Worm (Caenorhabditis elegans) whole organism, L4 larva: ENCODE data around the gene cts-1.

Experiments
- D1046.2 ChIP-seq: fragments of 200-800 bp; sonication (Bioruptor generic); IDR thresholded peaks from 2 replicates; pipeline ENCODE4 v1.3.6; 2022; ENCODE audit warnings: missing genetic modification characterization, missing compliant biosample characterization
- F37D6.2 ChIP-seq: sonication (generic microtip); optimal IDR thresholded peaks from 2 replicates; lab custom pipeline; 2016; ENCODE audit warnings: mild to moderate bottlenecking, missing genetic modification characterization, missing compliant biosample characterization
- T20F7.1 ChIP-seq: fragments of 200-800 bp; sonication (Bioruptor generic); optimal IDR thresholded peaks from 2 replicates; lab custom pipeline; 2018; ENCODE audit warnings: mild to moderate bottlenecking, missing genetic modification characterization, missing compliant biosample characterization
- T26A8.4 ChIP-seq: fragments of 200-800 bp; sonication (Bioruptor generic); IDR thresholded peaks from 2 replicates; pipeline ENCODE4 v1.3.6; 2022; ENCODE audit warnings: missing genetic modification characterization, missing compliant biosample characterization
- ZK337.2 ChIP-seq: fragments of 200-800 bp; sonication (Bioruptor generic); IDR thresholded peaks from 2 replicates; pipeline ENCODE4 v1.3.6; 2022; ENCODE audit warnings: missing genetic modification reagents, missing genetic modification characterization, missing compliant biosample characterization
- aha-1 ChIP-seq: fragments of 150-350 bp; peaks from one replicate; lab custom pipeline; 2014; ENCODE audit warnings: missing biosample characterization, missing genetic modification characterization
- ama-1 ChIP-seq: fragments of 150-350 bp; optimal IDR thresholded peaks from 2 replicates; lab custom pipeline; 2014; ENCODE audit warnings: inconsistent platforms, mixed read lengths
- ceh-20 ChIP-seq: fragments of 200-800 bp; sonication (Bioruptor generic); IDR thresholded peaks from 2 replicates; pipeline ENCODE4 v1.3.6; 2022; ENCODE audit warnings: missing genetic modification reagents, missing genetic modification characterization, missing compliant biosample characterization
- ceh-44 ChIP-seq: fragments of 200-800 bp; sonication (Bioruptor generic); IDR thresholded peaks from 2 replicates; pipeline ENCODE4 v1.3.6; 2022; ENCODE audit warnings: missing genetic modification reagents, missing genetic modification characterization, missing compliant biosample characterization
- ces-1 ChIP-seq: fragments of 150-350 bp; sonication (generic microtip); optimal IDR thresholded peaks from 4 replicates; lab custom pipeline; 2014; ENCODE audit warnings: missing biosample characterization, missing genetic modification reagents, missing genetic modification characterization
- cey-2 ChIP-seq: sonication (generic microtip); optimal IDR thresholded peaks from 3 replicates; lab custom pipeline; 2017; ENCODE audit warnings: missing genetic modification characterization, mild to moderate bottlenecking, missing compliant biosample characterization, antibody characterized with exemption, borderline replicate concordance; ENCODE audit not compliant: insufficient read depth
- ctbp-1 ChIP-seq: fragments of 200-800 bp; sonication (Bioruptor generic); IDR thresholded peaks from 2 replicates; pipeline ENCODE4 v1.3.6; 2022; ENCODE audit warnings: missing genetic modification reagents, missing genetic modification characterization, missing compliant biosample characterization
- daf-16 ChIP-seq, 3 experiments: sonication (generic microtip); optimal IDR thresholded peaks; 2 replicates each; lab custom pipeline; 2016 to 2017; ENCODE audit warnings: missing genetic modification characterization in 3 of 3, missing genetic modification reagents in 3 of 3, mild to moderate bottlenecking in 2 of 3, missing compliant biosample characterization in 2 of 3, missing biosample characterization in 1 of 3, moderate library complexity in 1 of 3
- daf-19 ChIP-seq: fragments of 200-800 bp; sonication (Bioruptor generic); conservative IDR thresholded peaks from 2 replicates; pipeline ENCODE4 v1.3.6; 2022; ENCODE audit warnings: missing genetic modification characterization, missing compliant biosample characterization
- daf-8 ChIP-seq: fragments of 200-800 bp; sonication (Bioruptor generic); IDR thresholded peaks from 2 replicates; pipeline ENCODE4 v1.3.6; 2022; ENCODE audit warnings: missing genetic modification characterization, missing compliant biosample characterization
- dmd-8 ChIP-seq: fragments of 200-800 bp; sonication (Bioruptor generic); IDR thresholded peaks from 2 replicates; pipeline ENCODE4 v1.3.6; 2022; ENCODE audit warnings: missing genetic modification characterization, missing compliant biosample characterization
- egl-43 ChIP-seq: fragments of 200-800 bp; sonication (Bioruptor generic); IDR thresholded peaks from 2 replicates; pipeline ENCODE4 v1.3.6; 2022; ENCODE audit warnings: missing genetic modification reagents, missing genetic modification characterization, missing compliant biosample characterization
- fkh-10 ChIP-seq: fragments of 150-350 bp; optimal IDR thresholded peaks from 2 replicates; lab custom pipeline; 2014; ENCODE audit warnings: missing biosample characterization, missing genetic modification reagents, missing genetic modification characterization
- fos-1 ChIP-seq: fragments of 150-350 bp; optimal IDR thresholded peaks from 2 replicates; lab custom pipeline; 2014; ENCODE audit warnings: missing biosample characterization, missing genetic modification characterization
- hif-1 ChIP-seq, 2 experiments: sonication (generic microtip); optimal IDR thresholded peaks; 2 replicates each; lab custom pipeline; 2016 to 2017; ENCODE audit warnings: missing compliant biosample characterization in 2 of 2, missing genetic modification characterization in 2 of 2, missing genetic modification reagents in 2 of 2, missing genotype in 2 of 2, mild to moderate bottlenecking in 1 of 2
- hlh-11 ChIP-seq: fragments of 200-800 bp; sonication (Bioruptor generic); optimal IDR thresholded peaks from 2 replicates; lab custom pipeline; 2018; ENCODE audit warnings: mild to moderate bottlenecking, missing genetic modification characterization, missing compliant biosample characterization
- hlh-30 ChIP-seq: sonication (generic microtip); optimal IDR thresholded peaks from 2 replicates; lab custom pipeline; 2017; ENCODE audit warnings: antibody characterized with exemption, mild to moderate bottlenecking, missing genetic modification characterization, missing compliant biosample characterization; ENCODE audit not compliant: insufficient read depth
- jun-1 ChIP-seq: fragments of 150-350 bp; optimal IDR thresholded peaks from 2 replicates; lab custom pipeline; 2014; ENCODE audit warnings: missing biosample characterization, missing genetic modification reagents, missing genetic modification characterization
- lin-38 ChIP-seq: fragments of 200-800 bp; sonication (Bioruptor generic); IDR thresholded peaks from 2 replicates; pipeline ENCODE4 v1.3.6; 2022; ENCODE audit warnings: missing genetic modification reagents, missing genetic modification characterization, missing compliant biosample characterization
- lir-3 ChIP-seq: sonication (generic microtip); optimal IDR thresholded peaks from 2 replicates; lab custom pipeline; 2016; ENCODE audit warnings: mild to moderate bottlenecking, missing genetic modification characterization, missing compliant biosample characterization
- mdt-29 ChIP-seq: fragments of 200-800 bp; sonication (Bioruptor generic); IDR thresholded peaks from 2 replicates; pipeline ENCODE4 v1.3.6; 2022; ENCODE audit warnings: missing genetic modification reagents, missing genetic modification characterization, missing compliant biosample characterization
- mep-1 ChIP-seq: fragments of 150-350 bp; sonication (generic microtip); optimal IDR thresholded peaks from 3 replicates; lab custom pipeline; 2014; ENCODE audit warnings: missing biosample characterization, missing genetic modification characterization
- mes-2 ChIP-seq: sonication (generic microtip); optimal IDR thresholded peaks from 2 replicates; lab custom pipeline; 2016; ENCODE audit warnings: missing genotype, mild to moderate bottlenecking, missing genetic modification characterization, missing compliant biosample characterization; ENCODE audit not compliant: poor library complexity, severe bottlenecking
- nhr-10 ChIP-seq: fragments of 150-350 bp; optimal IDR thresholded peaks from 2 replicates; lab custom pipeline; 2014; ENCODE audit warnings: missing biosample characterization, missing genetic modification characterization
- nhr-102 ChIP-seq: sonication (generic microtip); optimal IDR thresholded peaks from 2 replicates; lab custom pipeline; 2016; ENCODE audit warnings: mild to moderate bottlenecking, missing genetic modification characterization, moderate library complexity, missing compliant biosample characterization
- nhr-111 ChIP-seq: fragments of 200-800 bp; sonication (Bioruptor generic); optimal IDR thresholded peaks from 2 replicates; lab custom pipeline; 2018; ENCODE audit warnings: mild to moderate bottlenecking, missing genetic modification characterization, missing compliant biosample characterization
- nhr-28 ChIP-seq: fragments of 150-350 bp; optimal IDR thresholded peaks from 2 replicates; lab custom pipeline; 2014; ENCODE audit warnings: missing biosample characterization, missing genetic modification characterization
- nhr-42 ChIP-seq: fragments of 200-800 bp; sonication (Bioruptor generic); IDR thresholded peaks from 2 replicates; pipeline ENCODE4 v1.3.6; 2022; ENCODE audit warnings: missing genetic modification characterization, missing compliant biosample characterization
- nhr-77 ChIP-seq: fragments of 150-350 bp; optimal IDR thresholded peaks from 2 replicates; lab custom pipeline; 2014; ENCODE audit warnings: missing biosample characterization, missing genetic modification characterization
- saeg-2 ChIP-seq: fragments of 200-800 bp; sonication (Bioruptor generic); IDR thresholded peaks from 2 replicates; pipeline ENCODE4 v1.3.6; 2022; ENCODE audit warnings: missing genetic modification reagents, missing genetic modification characterization, missing compliant biosample characterization
- set-16 ChIP-seq: fragments of 200-800 bp; sonication (Bioruptor generic); IDR thresholded peaks from 2 replicates; pipeline ENCODE4 v1.3.6; 2022; ENCODE audit warnings: missing genetic modification reagents, missing genetic modification characterization, missing compliant biosample characterization
- snpc-1.2 ChIP-seq: fragments of 200-800 bp; sonication (Bioruptor generic); IDR thresholded peaks from 2 replicates; pipeline ENCODE4 v1.3.6; 2022; ENCODE audit warnings: missing genetic modification reagents, missing genetic modification characterization, missing compliant biosample characterization
- snpc-4 ChIP-seq: fragments of 150-350 bp; optimal IDR thresholded peaks from 2 replicates; lab custom pipeline; 2014; ENCODE audit warnings: missing biosample characterization, missing genetic modification characterization
- tag-97 ChIP-seq: fragments of 200-800 bp; sonication (Bioruptor generic); IDR thresholded peaks from 2 replicates; pipeline ENCODE4 v1.3.6; 2022; ENCODE audit warnings: missing genetic modification characterization, missing compliant biosample characterization
- tra-1 ChIP-seq: fragments of 200-800 bp; sonication (Bioruptor generic); IDR thresholded peaks from 2 replicates; pipeline ENCODE4 v1.3.6; 2022; ENCODE audit warnings: missing genetic modification reagents, missing genetic modification characterization, missing compliant biosample characterization
- unc-130 ChIP-seq: sonication (generic microtip); optimal IDR thresholded peaks from 2 replicates; lab custom pipeline; 2016; ENCODE audit warnings: missing genetic modification reagents, missing genetic modification characterization, missing compliant biosample characterization
- vab-7 ChIP-seq: fragments of 200-800 bp; sonication (Bioruptor generic); IDR thresholded peaks from 2 replicates; pipeline ENCODE4 v1.3.6; 2022; ENCODE audit warnings: missing genetic modification reagents, missing genetic modification characterization, missing compliant biosample characterization
- zag-1 ChIP-seq: fragments of 150-350 bp; optimal IDR thresholded peaks from 2 replicates; lab custom pipeline; 2014; ENCODE audit warnings: missing biosample characterization, missing genetic modification characterization
- zip-2 ChIP-seq: fragments of 150-350 bp; optimal IDR thresholded peaks from 2 replicates; lab custom pipeline; 2014; ENCODE audit warnings: missing biosample characterization, missing genetic modification characterization
- ztf-7 ChIP-seq: fragments of 150-350 bp; optimal IDR thresholded peaks from 2 replicates; lab custom pipeline; 2014; ENCODE audit warnings: missing biosample characterization, missing genetic modification characterization

cts-1 gene

DNA sequence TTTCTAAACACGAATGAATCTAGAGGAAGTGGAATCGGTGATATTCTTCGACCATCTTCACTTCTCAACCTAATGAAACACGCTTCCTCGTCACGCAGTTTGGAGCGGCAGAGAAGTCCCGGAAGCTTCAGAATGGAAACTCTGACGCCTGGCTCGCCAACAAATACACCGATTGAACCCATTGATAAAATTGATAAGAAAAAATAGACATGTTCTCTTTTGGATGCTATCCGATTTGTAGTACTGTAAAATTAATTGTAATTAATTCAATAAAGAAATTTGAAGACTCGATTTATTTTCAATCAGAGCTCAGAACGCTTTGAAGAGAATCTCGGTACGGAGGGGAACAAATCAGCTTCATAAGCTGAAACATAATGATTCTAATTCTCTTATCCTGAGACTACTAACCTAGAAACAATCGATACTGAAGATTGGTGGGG lies 1.9 kb downstream of the cts-1 start (continued):
- peak; percentile 87 for TF ChIP-seq mep-1
- no peak for TF ChIP-seq ces-1 (GFP tag; lab: Kevin White, UChicago)
- no peak for TF ChIP-seq cey-2 (tag; lab: Kevin White, UChicago)
- peak; percentile 64 for TF ChIP-seq mdt-29 (GFP tag; lab: Robert Waterston, UW)
- TF ChIP-seq unc-130 (GFP tag; lab: Kevin White, UChicago) = no peak
- TF ChIP-seq ceh-44 = no peak
- TF ChIP-seq jun-1 (tag; lab: Kevin White, UChicago) = peak; percentile 49
- peak; percentile 40 to 51 for TF ChIP-seq daf-16 (GFP tag; optimal IDR thresholded peaks at IDR 0.05; lab: Kevin White, UChicago)
- peak; percentile 69 for TF ChIP-seq daf-16 (tag; optimal IDR thresholded peaks at IDR 0.05; lab: Kevin White, UChicago)
- peak; percentile 50 for TF ChIP-seq tra-1 (GFP tag; lab: Robert Waterston, UW)
- peak; percentile 91 for TF ChIP-seq T26A8.4 (GFP tag; lab: Robert Waterston, UW)
- TF ChIP-seq nhr-77 (tag; lab: Kevin White, UChicago) = peak; percentile 75
- no peak for TF ChIP-seq zag-1 (tag; lab: Kevin White, UChicago)
- no peak for TF ChIP-seq F37D6.2 (tag; lab: Kevin White, UChicago)
- TF ChIP-seq snpc-4 (tag; lab: Kevin White, UChicago) = no peak
- peak; percentile 81; the same call in 1 of the 2 replicates for TF ChIP-seq D1046.2 (GFP tag; lab: Robert Waterston, UW)
- TF ChIP-seq ztf-7 (tag; lab: Kevin White, UChicago) = no peak
- TF ChIP-seq fkh-10 = no peak
- TF ChIP-seq tag-97 (GFP tag; lab: Robert Waterston, UW) = no peak
- TF ChIP-seq nhr-28 (tag; lab: Kevin White, UChicago) = no peak
- TF ChIP-seq T20F7.1 = no peak
- TF ChIP-seq egl-43 = peak; percentile 79
- TF ChIP-seq ctbp-1 = 0 out of 2 replicates have a peak, but pooled peaks have one; percentile 56
- peak; percentile 32 for TF ChIP-seq fos-1
- TF ChIP-seq, all 104 proteins: peak for 57

DNA sequence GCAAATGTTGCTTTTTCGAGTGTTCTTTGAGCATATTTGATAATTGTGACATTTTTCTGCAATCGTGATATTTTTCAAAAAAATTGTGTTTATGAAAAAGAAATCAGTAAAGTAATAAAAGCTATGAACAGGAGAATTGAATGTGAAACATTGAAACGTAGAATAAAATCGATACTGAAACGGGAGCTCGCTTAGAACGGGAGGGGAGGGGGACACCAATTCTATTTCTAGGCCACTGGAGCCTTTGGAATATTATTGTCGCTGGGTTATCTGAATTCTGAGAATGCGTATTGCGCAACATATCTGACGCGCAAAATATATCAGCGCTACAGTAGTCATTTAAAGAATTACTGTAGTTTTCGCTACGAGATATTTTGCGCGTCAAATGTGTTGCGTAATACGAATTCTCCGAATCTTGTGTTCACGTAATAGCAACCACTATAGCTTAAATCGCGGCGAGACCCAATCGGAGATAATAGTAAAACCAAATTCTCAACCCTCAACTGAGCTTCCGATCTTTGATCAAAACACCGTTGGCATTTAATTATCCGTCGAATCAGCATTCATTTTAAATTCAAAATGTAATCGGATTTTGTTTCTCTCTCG lies 4.4 kb downstream of the cts-1 start, which contains the start of the genes blos-1 and best-18:
Gene blos-1 (minus strand): TSS at position 58 of the 606 bp plus-strand sequence.
Gene best-18 (plus strand): TSS at position 508 of the 606 bp plus-strand sequence.
- TF ChIP-seq hif-1 (tag; optimal IDR thresholded peaks at IDR 0.05; lab: Kevin White, UChicago) = no peak
- no peak for TF ChIP-seq daf-16 (GFP tag; optimal IDR thresholded peaks at IDR 0.05; lab: Kevin White, UChicago)
- TF ChIP-seq daf-16 (tag; optimal IDR thresholded peaks at IDR 0.05; lab: Kevin White, UChicago) = peak; percentile 69
- TF ChIP-seq nhr-77 (tag; lab: Kevin White, UChicago) = peak; percentile 15
- peak; percentile 31 for TF ChIP-seq nhr-28 (tag; lab: Kevin White, UChicago)
- TF ChIP-seq daf-19 (GFP tag; lab: Robert Waterston, UW) = no peak
- TF ChIP-seq dmd-8 = no peak

- TF ChIP-seq nhr-77 (tag; lab: Kevin White, UChicago) (no peak), ctbp-1 (no peak), aha-1 (tag; lab: Kevin White, UChicago) (no peak), ceh-20 (no peak), ama-1 (lab: Kevin White, UChicago) (peak; percentile 53), set-16 (no peak), daf-8 (GFP tag; lab: Robert Waterston, UW) (no peak), nhr-10 (tag; lab: Kevin White, UChicago) (no peak), saeg-2 (GFP tag; lab: Robert Waterston, UW) (no peak), lin-38 (GFP tag; lab: Robert Waterston, UW) (peak; percentile 49), snpc-1.2 (GFP tag; lab: Robert Waterston, UW) (no peak), D1046.2 (GFP tag; lab: Robert Waterston, UW) (0 out of 2 replicates have a peak, but pooled peaks have one; percentile 50), zip-2 (tag; lab: Kevin White, UChicago) (no peak), hlh-30 (tag; lab: Kevin White, UChicago) (no peak), nhr-102 (peak; percentile 12), vab-7 (GFP tag; lab: Robert Waterston, UW) (no peak), zag-1 (tag; lab: Kevin White, UChicago) (no peak), mes-2 (tag; lab: Kevin White, UChicago) (peak; percentile 18), ZK337.2 (GFP tag; lab: Robert Waterston, UW) (no peak), nhr-42 (GFP tag; lab: Robert Waterston, UW) (0 out of 2 replicates have a peak, but pooled peaks have one; percentile 15), nhr-111 (GFP tag; lab: Kevin White, UChicago) (no peak), tag-97 (GFP tag; lab: Robert Waterston, UW) (no peak), lir-3 (no peak), hlh-11 (no peak), ces-1 (GFP tag; lab: Kevin White, UChicago) (no peak), mep-1 (no peak), jun-1 (tag; lab: Kevin White, UChicago) (no peak)
Measured at ce11 chrIII:10209703-10210102, 6.7 kb downstream of the cts-1 start, which contains the start of gene T20G5.9. Gene T20G5.9, plus strand, starts transcription at chrIII:10209840.
